Fruit fly (Drosophila melanogaster) whole organism, wandering third instar larva: ENCODE data around the gene Dr.

ENCODE experiments used
- Abd-B ChIP-seq: fragments of >200 bp; optimal IDR thresholded peaks from 2 replicates; lab custom pipeline; 2017; ENCODE audit warnings: missing biosample characterization, missing genetic modification characterization
- CG9705 ChIP-seq: fragments of 200-800 bp; sonication (Bioruptor generic); optimal IDR thresholded peaks from 2 replicates; lab custom pipeline; 2018; ENCODE audit warnings: missing biosample characterization, mild to moderate bottlenecking, missing genetic modification characterization
- Dfd ChIP-seq: fragments of >200 bp; optimal IDR thresholded peaks from 2 replicates; lab custom pipeline; 2017; ENCODE audit warnings: missing biosample characterization, missing genetic modification characterization
- Dif ChIP-seq: fragments of 200-275, 200-300 bp; sonication (Bioruptor generic); optimal IDR thresholded peaks from 2 replicates; lab custom pipeline; 2018; ENCODE audit warnings: missing biosample characterization, missing genetic modification characterization; ENCODE audit not compliant: partially characterized antibody
- HLH106 ChIP-seq: fragments of 200-800 bp; optimal IDR thresholded peaks from 3 replicates; lab custom pipeline; 2019; ENCODE audit warnings: missing biosample characterization, mild to moderate bottlenecking, missing genetic modification characterization, moderate library complexity
- Mio ChIP-seq: sonication (Bioruptor generic); optimal IDR thresholded peaks from 2 replicates; lab custom pipeline; 2016; ENCODE audit warnings: missing biosample characterization, missing genetic modification characterization
- Myc ChIP-seq: fragments of >200 bp; optimal IDR thresholded peaks from 2 replicates; lab custom pipeline; 2017
- Sp1 ChIP-seq: fragments of 200-800 bp; sonication (Bioruptor generic); optimal IDR thresholded peaks from 3 replicates; lab custom pipeline; 2019; ENCODE audit warnings: missing biosample characterization, mild to moderate bottlenecking, missing genetic modification characterization, moderate library complexity
- Vsx2 ChIP-seq: fragments of 200-300, 225-300 bp; sonication (Bioruptor generic); optimal IDR thresholded peaks from 2 replicates; lab custom pipeline; 2018; ENCODE audit warnings: missing biosample characterization, missing genetic modification characterization; ENCODE audit not compliant: partially characterized antibody
- foxo ChIP-seq, 2 experiments: fragments of 200-800 bp; sonication (Bioruptor generic); optimal IDR thresholded peaks; 2 replicates in 1 of 2; 3 replicates in 1 of 2; lab custom pipeline; 2016 to 2017; ENCODE audit warnings: missing biosample characterization in 2 of 2, missing genetic modification characterization in 2 of 2
- pan ChIP-seq: fragments of >200 bp; optimal IDR thresholded peaks from 2 replicates; lab custom pipeline; 2017

DNA sequence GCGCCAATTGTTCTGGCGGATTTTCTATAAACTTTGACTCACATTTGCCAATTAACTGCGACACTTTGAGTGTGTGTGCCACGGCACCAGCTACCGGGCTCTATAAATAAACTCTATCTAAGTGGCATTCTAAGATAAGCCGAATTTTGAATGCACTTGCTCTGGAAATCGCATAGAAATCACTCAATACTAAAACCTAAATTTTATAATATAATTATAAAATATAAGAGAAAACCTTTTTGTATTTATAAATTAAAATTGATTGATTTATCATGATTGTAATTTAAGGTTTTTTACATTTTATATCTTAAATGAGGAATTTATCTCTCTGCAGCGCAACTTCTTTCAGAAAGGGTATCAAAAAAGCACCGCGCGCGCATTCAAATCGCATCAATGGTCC is 7.0 kb upstream of the Dr start:
- no peak for TF ChIP-seq pan (lab: Kevin White, UChicago)
- no peak for TF ChIP-seq CG9705 (GFP tag; lab: Kevin White, UChicago)
- no peak for TF ChIP-seq Abd-B
- no peak for TF ChIP-seq Sp1
- no peak for TF ChIP-seq Vsx2 (GFP tag; lab: Kevin White, UChicago)
- TF ChIP-seq Dfd (GFP tag; lab: Kevin White, UChicago), result no peak
- no peak for TF ChIP-seq HLH106 (tag; lab: Kevin White, UChicago)
- no peak for TF ChIP-seq Myc (lab: Kevin White, UChicago)
- TF ChIP-seq Mio (GFP tag; lab: Kevin White, UChicago), result no peak
- TF ChIP-seq Dif (GFP tag; lab: Kevin White, UChicago), result no peak
- TF ChIP-seq foxo (GFP tag; optimal IDR thresholded peaks at IDR 0.05; lab: Kevin White, UChicago), result no peak
